Fruit fly (Drosophila melanogaster): Measurements from ENCODE around the gene CG31370.

CG31370 gene

dm6 chr3R:25262322-25262761, 39.9 kb upstream of the CG31370 start, which contains the start of the genes Kdsr and CG11858 (continued):
- TF ChIP-seq run (tag; optimal IDR thresholded peaks at IDR 0.05) = peak; percentile 2
- TF ChIP-seq Rx (GFP tag; IDR thresholded peaks at IDR 0.05) = peak; percentile 50
- peak in 1 of 2 experiments; percentile 56 for TF ChIP-seq Hr51 (GFP tag; optimal IDR thresholded peaks at IDR 0.05)
- TF ChIP-seq wdn (GFP tag; IDR thresholded peaks at IDR 0.05) = 0 out of 2 replicates have a peak, but pooled peaks have one; percentile 48
- no peak for TF ChIP-seq abd-A (tag; optimal IDR thresholded peaks at IDR 0.05)
- TF ChIP-seq CG13296 (GFP tag; optimal IDR thresholded peaks at IDR 0.05) = peak; percentile 56
- TF ChIP-seq CG8944 (GFP tag; optimal IDR thresholded peaks at IDR 0.05) = peak; percentile 28
- TF ChIP-seq unpg (GFP tag; optimal IDR thresholded peaks at IDR 0.05) = peak; percentile 72
- TF ChIP-seq CG14441 (GFP tag; IDR thresholded peaks at IDR 0.05) = peak; percentile 72
- no peak for TF ChIP-seq CG6813 (GFP tag; optimal IDR thresholded peaks at IDR 0.05)
- TF ChIP-seq pzg (GFP tag; optimal IDR thresholded peaks at IDR 0.05) = peak; percentile 61
- peak; percentile 74 for TF ChIP-seq H15 (GFP tag; IDR thresholded peaks at IDR 0.05)
- peak; percentile 38; the same call in 1 of the 2 replicates for TF ChIP-seq rib (GFP tag; IDR thresholded peaks at IDR 0.05)
- TF ChIP-seq pb (GFP tag; optimal IDR thresholded peaks at IDR 0.05) = peak; percentile 3
- TF ChIP-seq CTCF (GFP tag; optimal IDR thresholded peaks at IDR 0.05) = no peak
- no peak for TF ChIP-seq odd (GFP tag; optimal IDR thresholded peaks at IDR 0.05)
- TF ChIP-seq zen (tag; optimal IDR thresholded peaks at IDR 0.05) = peak; percentile 51
- TF ChIP-seq salm (tag; optimal IDR thresholded peaks at IDR 0.05) = no peak
- TF ChIP-seq CG1792 (GFP tag; optimal IDR thresholded peaks at IDR 0.05) = peak; percentile 40
- no peak for TF ChIP-seq dan (GFP tag; IDR thresholded peaks at IDR 0.05)
- peak; percentile 3 for TF ChIP-seq vfl (GFP tag; optimal IDR thresholded peaks at IDR 0.05)
- TF ChIP-seq TFAM (GFP tag; optimal IDR thresholded peaks at IDR 0.05) = no peak
- peak; percentile 53 for TF ChIP-seq Atf3 (GFP tag; optimal IDR thresholded peaks at IDR 0.05)
- TF ChIP-seq stwl (tag; optimal IDR thresholded peaks at IDR 0.05) = peak; percentile 9
- TF ChIP-seq lov (optimal IDR thresholded peaks at IDR 0.05) = no peak
- TF ChIP-seq lov (GFP tag; IDR thresholded peaks at IDR 0.05) = 0 out of 3 replicates have a peak, but pooled peaks have one; percentile 63
- TF ChIP-seq chm (GFP tag; IDR thresholded peaks at IDR 0.05) = 0 out of 2 replicates have a peak, but pooled peaks have one; percentile 5
- TF ChIP-seq Fer3 (tag; optimal IDR thresholded peaks at IDR 0.05) = peak; percentile 61
- peak; percentile 47 for TF ChIP-seq ci (GFP tag; IDR thresholded peaks at IDR 0.05)
- TF ChIP-seq fd96Cb (tag; optimal IDR thresholded peaks at IDR 0.05) = peak; percentile 45
- TF ChIP-seq pnt (GFP tag; optimal IDR thresholded peaks at IDR 0.05) = peak; percentile 21
- TF ChIP-seq ranshi (GFP tag; IDR thresholded peaks at IDR 0.05) = peak; percentile 54; the same call in 1 of the 2 replicates
- peak; percentile 46 for TF ChIP-seq NC2β (GFP tag; optimal IDR thresholded peaks at IDR 0.05)
- TF ChIP-seq Kr (GFP tag; optimal IDR thresholded peaks at IDR 0.05) = no peak
- peak; percentile 7 for TF ChIP-seq CG8281 (tag; optimal IDR thresholded peaks at IDR 0.05)
- TF ChIP-seq CG12769 (tag; optimal IDR thresholded peaks at IDR 0.05) = peak; percentile 68
- no peak for TF ChIP-seq h (optimal IDR thresholded peaks at IDR 0.05)
- peak; percentile 37 for TF ChIP-seq Lhr (GFP tag; optimal IDR thresholded peaks at IDR 0.05)
- TF ChIP-seq nerfin-1 (tag; optimal IDR thresholded peaks at IDR 0.05) = peak; percentile 28
- TF ChIP-seq CG7556 (GFP tag; optimal IDR thresholded peaks at IDR 0.05) = no peak
- TF ChIP-seq ken (GFP tag; IDR thresholded peaks at IDR 0.05) = peak; percentile 70; the same call in 2 of the 3 replicates
- no peak for TF ChIP-seq tio (GFP tag; optimal IDR thresholded peaks at IDR 0.05)
- TF ChIP-seq pfk (GFP tag; optimal IDR thresholded peaks at IDR 0.05) = no peak
- peak; percentile 52 for TF ChIP-seq dmrt11E (tag; optimal IDR thresholded peaks at IDR 0.05)
- TF ChIP-seq CG4360 (GFP tag; IDR thresholded peaks at IDR 0.05) = no peak
- TF ChIP-seq Dll (GFP tag; IDR thresholded peaks at IDR 0.05; ENCODE audit: partially characterized antibody) = peak; percentile 45; the same call in 1 of the 4 replicates
- TF ChIP-seq CG4404 (GFP tag; IDR thresholded peaks at IDR 0.05) = peak; percentile 47; the same call in 1 of the 2 replicates
- peak; percentile 45; the same call in 1 of the 3 replicates for TF ChIP-seq ase (GFP tag; IDR thresholded peaks at IDR 0.05)
- TF ChIP-seq CG6765 (GFP tag; optimal IDR thresholded peaks at IDR 0.05) = no peak
- TF ChIP-seq kni (GFP tag; optimal IDR thresholded peaks at IDR 0.05) = peak; percentile 6
- TF ChIP-seq vnd (GFP tag; IDR thresholded peaks at IDR 0.05; ENCODE audit: partially characterized antibody) = 0 out of 3 replicates have a peak, but pooled peaks have one; percentile 23

Data from whole organism, embryonic.